Fruit fly (Drosophila melanogaster) ovary, adult (tissue): ENCODE data around the gene CG9072.

Source experiments
- CG17801 ChIP-seq: fragments of 200-800 bp; optimal IDR thresholded peaks from 2 replicates; lab custom pipeline; 2019; ENCODE audit warnings: missing biosample characterization, mild to moderate bottlenecking, missing genetic modification characterization, moderate library complexity; ENCODE audit not compliant: partially characterized antibody

CG9072 gene

dm6 chrX:15066374-15067057, 29.3 kb downstream of the CG9072 start, which contains the start of the genes opm and dob:
Gene opm (minus strand): TSS chrX:15066432.
Gene dob (plus strand): TSS chrX:15067007.
- no peak for TF ChIP-seq CG17801 (GFP tag; lab: Kevin White, UChicago)

- peak; percentile 61 for TF ChIP-seq CG17801 (GFP tag; lab: Kevin White, UChicago)
These were observed 32.3 kb downstream of the CG9072 start, which contains the start of the genes hiw and ND-B18 for dm6 chrX:15063404-15064062. Gene hiw (minus strand): TSS chrX:15063429. Gene ND-B18 (plus strand): TSS chrX:15063733.

- no peak for TF ChIP-seq CG17801 (GFP tag; lab: Kevin White, UChicago)
These were observed 33.2 kb downstream of the CG9072 start for dm6 chrX:15062619-15063018.

- TF ChIP-seq CG17801 (GFP tag; lab: Kevin White, UChicago), result no peak
These were observed 47.1 kb downstream of the CG9072 start for dm6 chrX:15048713-15049112.

- TF ChIP-seq CG17801 (GFP tag; lab: Kevin White, UChicago), result no peak
These were observed 50.2 kb downstream of the CG9072 start for dm6 chrX:15045608-15046007.
